Fruit fly (Drosophila melanogaster): ENCODE results near the gene Spg7.

Spg7 gene

dm6 chrX:2652124-2652923, 45.7 kb downstream of the Spg7 start (continued):
- TF ChIP-seq CG3065 (GFP tag; optimal IDR thresholded peaks at IDR 0.05) (no peak), CG14441 (GFP tag; IDR thresholded peaks at IDR 0.05) (no peak), CG13287 (GFP tag; IDR thresholded peaks at IDR 0.05; ENCODE audit: partially characterized antibody) (peak; percentile 41; the same call in 1 of the 2 replicates)

dm6 chrX:2651128-2651527, 46.9 kb downstream of the Spg7 start:
- TF ChIP-seq YL-1 (GFP tag; optimal IDR thresholded peaks at IDR 0.05) (no peak), fru (optimal IDR thresholded peaks at IDR 0.05) (no peak), Med (GFP tag) (peak; percentile 69), pfk (GFP tag; optimal IDR thresholded peaks at IDR 0.05) (peak; percentile 83), crol (GFP tag; IDR thresholded peaks at IDR 0.05) (peak; percentile 60)

- peak; percentile 12 for TF ChIP-seq gem (tag; optimal IDR thresholded peaks at IDR 0.05)
- TF ChIP-seq CG9797 (GFP tag; optimal IDR thresholded peaks at IDR 0.05), result no peak
- peak; percentile 5 for TF ChIP-seq Asciz (GFP tag; optimal IDR thresholded peaks at IDR 0.05)
- no peak for TF ChIP-seq B-H2 (GFP tag; optimal IDR thresholded peaks at IDR 0.05)
- TF ChIP-seq nom (GFP tag; optimal IDR thresholded peaks at IDR 0.05), result peak; percentile 1
Observed at dm6 chrX:2648959-2649358, 49.1 kb downstream of the Spg7 start.

- peak; percentile 20; the same call in 1 of the 2 replicates for TF ChIP-seq lmd (GFP tag; IDR thresholded peaks at IDR 0.05)
- TF ChIP-seq lov (optimal IDR thresholded peaks at IDR 0.05), result no peak
- no peak for TF ChIP-seq lov (GFP tag; IDR thresholded peaks at IDR 0.05)
- no peak for TF ChIP-seq Spps (tag; optimal IDR thresholded peaks at IDR 0.05)
- no peak for TF ChIP-seq dpn (GFP tag; optimal IDR thresholded peaks at IDR 0.05)
- TF ChIP-seq CG9932 (GFP tag; IDR thresholded peaks at IDR 0.05), result peak; percentile 25; the same call in 1 of the 2 replicates
- no peak for TF ChIP-seq stwl (tag; optimal IDR thresholded peaks at IDR 0.05)
- peak; percentile 20 for TF ChIP-seq CG17385 (GFP tag; optimal IDR thresholded peaks at IDR 0.05)
- TF ChIP-seq NFAT (GFP tag; IDR thresholded peaks at IDR 0.05), result 0 out of 2 replicates have a peak, but pooled peaks have one; percentile 45
- no peak for TF ChIP-seq fu2 (GFP tag; optimal IDR thresholded peaks at IDR 0.05)
- TF ChIP-seq sens (GFP tag), result peak; percentile 25
- TF ChIP-seq danr (GFP tag; IDR thresholded peaks at IDR 0.05), result no peak
- peak; percentile 2 for TF ChIP-seq Dip3 (GFP tag; optimal IDR thresholded peaks at IDR 0.05)
- TF ChIP-seq tll (GFP tag; optimal IDR thresholded peaks at IDR 0.05), result no peak
- TF ChIP-seq pros (GFP tag; optimal IDR thresholded peaks at IDR 0.05), result no peak
- TF ChIP-seq CG7786 (GFP tag; optimal IDR thresholded peaks at IDR 0.05), result no peak
- TF ChIP-seq CG7357 (GFP tag; IDR thresholded peaks at IDR 0.05), result no peak
- TF ChIP-seq CG4854 (GFP tag; optimal IDR thresholded peaks at IDR 0.05), result no peak
- no peak for TF ChIP-seq Dip2 (GFP tag; IDR thresholded peaks at IDR 0.05)
- no peak for TF ChIP-seq CG9817 (tag; optimal IDR thresholded peaks at IDR 0.05)
- peak; percentile 13 for TF ChIP-seq zfh2 (GFP tag; optimal IDR thresholded peaks at IDR 0.05)
- no peak for TF ChIP-seq prd (optimal IDR thresholded peaks at IDR 0.05)
- 0 out of 3 replicates have a peak, but pooled peaks have one; percentile 16 for TF ChIP-seq prd (GFP tag; IDR thresholded peaks at IDR 0.05)
- TF ChIP-seq pan (optimal IDR thresholded peaks at IDR 0.05), result no peak
- TF ChIP-seq pan (GFP tag; optimal IDR thresholded peaks at IDR 0.05 in 1 of 2, IDR thresholded peaks at IDR 0.05 in 1 of 2), result no peak
- 0 out of 2 replicates have a peak, but pooled peaks have one; percentile 17 for TF ChIP-seq CG14441 (GFP tag; IDR thresholded peaks at IDR 0.05)
- no peak for TF ChIP-seq sens-2 (GFP tag; IDR thresholded peaks at IDR 0.05)
- no peak for TF ChIP-seq CG13894 (tag; optimal IDR thresholded peaks at IDR 0.05)
- no peak for TF ChIP-seq cwo (GFP tag; optimal IDR thresholded peaks at IDR 0.05)
- TF ChIP-seq CG6689 (GFP tag; IDR thresholded peaks at IDR 0.05), result no peak
- no peak for TF ChIP-seq Blimp-1 (GFP tag; optimal IDR thresholded peaks at IDR 0.05)
- peak; percentile 21; the same call in 1 of the 2 replicates for TF ChIP-seq slbo (GFP tag; IDR thresholded peaks at IDR 0.05)
Observed at dm6 chrX:2647950-2648613, 49.9 kb downstream of the Spg7 start.

All from whole organism, embryonic.